Worm (Caenorhabditis elegans) whole organism, L1 larva: ENCODE measurements around the gene F20A1.8.

ENCODE experiments used
- sptf-1 ChIP-seq: fragments of 150-350 bp; optimal IDR thresholded peaks from 2 replicates; lab custom pipeline; 2014; ENCODE audit warnings: missing biosample characterization, missing genetic modification characterization
- unc-130 ChIP-seq: fragments of 150-350 bp; optimal IDR thresholded peaks from 2 replicates; lab custom pipeline; 2017; ENCODE audit warnings: missing biosample characterization, missing genetic modification characterization, inconsistent platforms

DNA sequence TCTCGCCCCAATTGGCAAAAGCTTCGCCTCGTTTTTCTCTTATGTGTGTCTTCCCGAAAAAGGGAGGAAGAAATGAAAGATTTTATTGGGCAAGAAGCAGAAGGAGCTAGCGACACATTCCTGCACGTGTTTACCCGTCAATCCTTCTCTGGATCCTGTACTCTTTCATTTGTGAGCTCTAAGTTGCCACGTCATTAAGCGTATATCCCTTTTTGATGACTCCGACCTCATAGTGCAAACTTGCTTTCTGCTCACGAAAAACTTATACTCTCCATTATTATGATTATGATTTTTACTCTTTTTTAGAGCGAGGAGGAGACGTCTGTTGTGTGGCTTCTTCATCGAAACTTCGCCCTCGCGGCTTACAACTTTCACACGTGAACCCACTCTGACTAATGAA, 24.9 kb upstream of the F20A1.8 start, which contains the start of gene F27B10.1:
- TF ChIP-seq unc-130 (tag; lab: Kevin White, UChicago) (no peak), sptf-1 (tag; lab: Kevin White, UChicago) (no peak)
